Worm (Caenorhabditis elegans): ENCODE results near the gene F11G11.15.

Gene F11G11.15

DNA sequence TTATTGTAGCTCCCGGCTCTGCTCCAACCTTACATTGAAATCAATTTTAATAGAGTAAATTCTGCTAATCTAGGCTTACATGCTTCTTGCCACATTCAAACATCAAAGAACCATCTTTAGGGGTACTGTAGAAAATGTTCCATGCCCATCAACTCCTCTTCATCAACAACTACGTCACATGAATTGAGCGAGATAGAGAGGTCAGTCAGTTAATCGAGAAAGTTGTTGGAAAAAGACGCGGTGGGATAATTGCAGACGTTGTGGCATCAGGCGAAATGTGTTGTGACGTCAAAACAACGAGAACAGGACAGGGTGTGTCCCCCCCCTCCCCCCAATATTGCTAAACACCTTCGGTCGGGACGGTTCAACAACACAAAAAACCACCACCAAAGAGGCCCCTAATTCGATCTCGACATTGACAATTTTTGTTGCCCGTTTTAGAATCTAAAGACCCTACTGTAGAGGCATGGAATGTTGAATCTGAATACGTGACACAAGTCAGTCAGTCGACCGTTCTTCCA is 43.9 kb downstream of the F11G11.15 start:
- TF ChIP-seq unc-62 (GFP tag; optimal IDR thresholded peaks at IDR 0.05 in 1 of 2), result peak in 1 of 2 experiments; percentile 62
- no peak for TF ChIP-seq unc-62 (tag; optimal IDR thresholded peaks at IDR 0.05)
- TF ChIP-seq dve-1 (tag; optimal IDR thresholded peaks at IDR 0.05; ENCODE audit: insufficient read depth), result no peak

- TF ChIP-seq Y48G9A.11 (GFP tag; IDR thresholded peaks at IDR 0.05), result no peak
- no peak for TF ChIP-seq Y75B8A.6 (GFP tag; IDR thresholded peaks at IDR 0.05)
- no peak for TF ChIP-seq daf-12 (tag; optimal IDR thresholded peaks at IDR 0.05)
- no peak for TF ChIP-seq lin-13 (GFP tag; optimal IDR thresholded peaks at IDR 0.05)
- TF ChIP-seq spr-1 (tag; optimal IDR thresholded peaks at IDR 0.05), result no peak
- peak; percentile 17 for TF ChIP-seq nhr-28 (tag; optimal IDR thresholded peaks at IDR 0.05)
- no peak for TF ChIP-seq fos-1 (tag; optimal IDR thresholded peaks at IDR 0.05)
- peak; percentile 63 for TF ChIP-seq pqm-1 (tag; optimal IDR thresholded peaks at IDR 0.05)
- no peak for TF ChIP-seq madf-5 (GFP tag; IDR thresholded peaks at IDR 0.05)
- TF ChIP-seq mdt-29 (GFP tag; IDR thresholded peaks at IDR 0.05), result no peak
- no peak for TF ChIP-seq zip-2 (tag; optimal IDR thresholded peaks at IDR 0.05)
- TF ChIP-seq dve-1 (tag; optimal IDR thresholded peaks at IDR 0.05; ENCODE audit: insufficient read depth), result peak; percentile 42
- no peak for TF ChIP-seq ceh-44 (GFP tag; IDR thresholded peaks at IDR 0.05)
- no peak for TF ChIP-seq nhr-42 (GFP tag; IDR thresholded peaks at IDR 0.05)
- TF ChIP-seq cey-2 (tag; optimal IDR thresholded peaks at IDR 0.05; ENCODE audit: borderline replicate concordance, insufficient read depth), result no peak
- no peak for TF ChIP-seq Y105C5A.15 (GFP tag; IDR thresholded peaks at IDR 0.05)
- TF ChIP-seq spr-3 (GFP tag; optimal IDR thresholded peaks at IDR 0.05), result no peak
- TF ChIP-seq hlh-11 (tag; optimal IDR thresholded peaks at IDR 0.05), result peak; percentile 6
- no peak for TF ChIP-seq ces-1 (GFP tag; optimal IDR thresholded peaks at IDR 0.05)
- TF ChIP-seq daf-8 (GFP tag; IDR thresholded peaks at IDR 0.05), result no peak
- no peak for TF ChIP-seq ztf-11 (tag; optimal IDR thresholded peaks at IDR 0.05)
- TF ChIP-seq nhr-25 (tag; optimal IDR thresholded peaks at IDR 0.05; ENCODE audit: borderline replicate concordance, insufficient read depth), result no peak
- no peak for TF ChIP-seq set-16 (GFP tag; IDR thresholded peaks at IDR 0.05)
- TF ChIP-seq nhr-237 (tag; optimal IDR thresholded peaks at IDR 0.05), result no peak
- no peak for TF ChIP-seq sdz-12 (GFP tag; optimal IDR thresholded peaks at IDR 0.05)
- TF ChIP-seq unc-62 (GFP tag; optimal IDR thresholded peaks at IDR 0.05 in 1 of 2), result no peak
- TF ChIP-seq unc-62 (tag; optimal IDR thresholded peaks at IDR 0.05), result no peak
These were observed 46.0 kb downstream of the F11G11.15 start for ce11 chrII:4920608-4921007.

Measured in whole organism, L4 larva.